Worm (Caenorhabditis elegans): ENCODE data around the gene srg-9.

The srg-9 gene

ce11 chrIII:6256675-6257074 is at the start of gene srg-9:
srg-9 (minus strand) TSS chrIII:6256775.
- TF ChIP-seq nhr-25 (tag; optimal IDR thresholded peaks at IDR 0.05) (no peak), ceh-28 (tag; optimal IDR thresholded peaks at IDR 0.05) (no peak), unc-62 (GFP tag; optimal IDR thresholded peaks at IDR 0.05) (no peak), pha-4 (tag; optimal IDR thresholded peaks at IDR 0.05) (no peak), elt-2 (tag; optimal IDR thresholded peaks at IDR 0.05) (no peak), ama-1 (optimal IDR thresholded peaks at IDR 0.05) (no peak), nhr-237 (tag; optimal IDR thresholded peaks at IDR 0.05) (no peak), hmg-11 (tag; optimal IDR thresholded peaks at IDR 0.05) (no peak), ztf-4 (tag; optimal IDR thresholded peaks at IDR 0.05) (no peak), elt-3 (tag; optimal IDR thresholded peaks at IDR 0.05) (no peak), fos-1 (tag; optimal IDR thresholded peaks at IDR 0.05) (no peak), nhr-11 (tag; optimal IDR thresholded peaks at IDR 0.05) (no peak), nhr-77 (tag; optimal IDR thresholded peaks at IDR 0.05) (no peak), ZK546.5 (tag; optimal IDR thresholded peaks at IDR 0.05) (no peak), eor-1 (tag; optimal IDR thresholded peaks at IDR 0.05) (no peak), nhr-28 (tag; optimal IDR thresholded peaks at IDR 0.05) (no peak), ceh-82 (tag; optimal IDR thresholded peaks at IDR 0.05) (no peak), lsy-12 (tag; optimal IDR thresholded peaks at IDR 0.05) (no peak), tbx-2 (tag; optimal IDR thresholded peaks at IDR 0.05) (no peak), fkh-2 (tag; optimal IDR thresholded peaks at IDR 0.05) (no peak)

- TF ChIP-seq fkh-2 (tag; optimal IDR thresholded peaks at IDR 0.05): no peak
- no peak for TF ChIP-seq nfya-1 (tag; optimal IDR thresholded peaks at IDR 0.05; ENCODE audit: insufficient read depth)
- no peak for TF ChIP-seq lsy-12 (tag; optimal IDR thresholded peaks at IDR 0.05)
- TF ChIP-seq ceh-28 (tag; optimal IDR thresholded peaks at IDR 0.05): no peak
- no peak for TF ChIP-seq nhr-25 (tag; optimal IDR thresholded peaks at IDR 0.05)
- TF ChIP-seq snpc-4 (tag; optimal IDR thresholded peaks at IDR 0.05): no peak
- no peak for TF ChIP-seq nhr-76 (tag; optimal IDR thresholded peaks at IDR 0.05)
- TF ChIP-seq nhr-237 (tag; optimal IDR thresholded peaks at IDR 0.05): no peak
- TF ChIP-seq unc-62 (GFP tag; optimal IDR thresholded peaks at IDR 0.05): no peak
- no peak for TF ChIP-seq egl-27 (tag; optimal IDR thresholded peaks at IDR 0.05)
- TF ChIP-seq mdl-1 (tag; optimal IDR thresholded peaks at IDR 0.05): no peak
- no peak for TF ChIP-seq elt-2 (tag; optimal IDR thresholded peaks at IDR 0.05)
- TF ChIP-seq ztf-4 (tag; optimal IDR thresholded peaks at IDR 0.05): no peak
- no peak for TF ChIP-seq R02D3.7 (tag; optimal IDR thresholded peaks at IDR 0.05)
- TF ChIP-seq skn-1 (tag; optimal IDR thresholded peaks at IDR 0.05): no peak
- TF ChIP-seq mml-1 (tag; optimal IDR thresholded peaks at IDR 0.05): no peak
Measured at ce11 chrIII:6303787-6304186, 47.2 kb upstream of the srg-9 start.

DNA sequence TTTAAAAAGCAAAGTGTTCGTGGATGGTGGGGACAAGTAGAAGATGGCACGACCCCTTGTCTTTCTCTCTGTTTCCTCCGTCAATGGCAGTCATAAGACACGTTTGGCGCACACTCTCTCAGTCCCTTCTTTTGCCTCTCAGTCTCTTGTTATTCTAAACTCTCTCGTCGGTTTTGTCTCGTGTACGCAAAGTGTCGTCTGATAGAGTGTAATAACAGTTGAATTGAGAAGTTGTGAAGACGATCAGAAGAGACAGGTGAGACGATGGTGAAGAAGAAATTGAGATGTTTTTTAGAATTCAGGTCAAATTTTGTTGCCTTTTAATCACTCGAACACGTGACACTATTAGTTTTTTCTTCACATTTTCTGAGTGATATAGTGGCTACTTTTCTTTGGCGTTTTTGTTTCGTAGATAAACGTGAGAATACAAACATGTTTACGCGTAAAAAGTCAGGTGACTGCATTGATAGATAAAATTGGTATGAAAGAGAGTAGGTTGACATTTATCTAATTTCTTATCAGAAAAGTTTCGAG is 46.6 kb upstream of the srg-9 start, which contains the start of gene F47D12.9:
Gene F47D12.9, minus strand, starts transcription at position 267 of the 534 bp plus-strand sequence.
- TF ChIP-seq eor-1 (tag; optimal IDR thresholded peaks at IDR 0.05) (no peak), ceh-16 (tag; optimal IDR thresholded peaks at IDR 0.05) (no peak), nhr-237 (tag; optimal IDR thresholded peaks at IDR 0.05) (no peak), nhr-77 (tag; optimal IDR thresholded peaks at IDR 0.05) (no peak), lsy-12 (tag; optimal IDR thresholded peaks at IDR 0.05) (peak; percentile 73), snpc-4 (tag; optimal IDR thresholded peaks at IDR 0.05) (peak; percentile 30), sea-2 (GFP tag; optimal IDR thresholded peaks at IDR 0.05) (no peak), zag-1 (tag; optimal IDR thresholded peaks at IDR 0.05) (no peak), fkh-2 (tag; optimal IDR thresholded peaks at IDR 0.05) (no peak), mml-1 (tag; optimal IDR thresholded peaks at IDR 0.05) (no peak), fkh-10 (GFP tag; optimal IDR thresholded peaks at IDR 0.05) (no peak), jun-1 (tag; optimal IDR thresholded peaks at IDR 0.05) (peak; percentile 78), nhr-25 (tag; optimal IDR thresholded peaks at IDR 0.05) (peak; percentile 91), aly-2 (tag; optimal IDR thresholded peaks at IDR 0.05) (no peak), ZK546.5 (tag; optimal IDR thresholded peaks at IDR 0.05) (no peak), nhr-12 (tag; optimal IDR thresholded peaks at IDR 0.05) (no peak), nhr-76 (tag; optimal IDR thresholded peaks at IDR 0.05) (no peak), lin-39 (tag; optimal IDR thresholded peaks at IDR 0.05) (peak; percentile 68), unc-39 (tag; optimal IDR thresholded peaks at IDR 0.05) (no peak), daf-12 (tag; optimal IDR thresholded peaks at IDR 0.05) (no peak), nhr-23 (tag; optimal IDR thresholded peaks at IDR 0.05) (peak; percentile 90), pha-4 (tag; optimal IDR thresholded peaks at IDR 0.05) (peak; percentile 55), tbx-2 (tag; optimal IDR thresholded peaks at IDR 0.05) (no peak), egl-27 (tag; optimal IDR thresholded peaks at IDR 0.05) (no peak), ceh-82 (tag; optimal IDR thresholded peaks at IDR 0.05) (no peak), skn-1 (tag; optimal IDR thresholded peaks at IDR 0.05) (peak; percentile 20), elt-3 (tag; optimal IDR thresholded peaks at IDR 0.05) (peak in 1 of 3 experiments; percentile 28), lin-15B (tag; optimal IDR thresholded peaks at IDR 0.05) (peak; percentile 77), fos-1 (tag; optimal IDR thresholded peaks at IDR 0.05) (no peak), hmg-11 (tag; optimal IDR thresholded peaks at IDR 0.05) (peak; percentile 76), R02D3.7 (tag; optimal IDR thresholded peaks at IDR 0.05) (no peak), nhr-28 (tag; optimal IDR thresholded peaks at IDR 0.05) (no peak), egl-5 (tag; optimal IDR thresholded peaks at IDR 0.05) (peak; percentile 46), unc-62 (GFP tag; optimal IDR thresholded peaks at IDR 0.05) (no peak), elt-2 (tag; optimal IDR thresholded peaks at IDR 0.05) (peak; percentile 92), nhr-43 (tag; optimal IDR thresholded peaks at IDR 0.05; ENCODE audit: poor library complexity, severe bottlenecking) (peak; percentile 56), ceh-28 (tag; optimal IDR thresholded peaks at IDR 0.05) (peak; percentile 16), nhr-11 (tag; optimal IDR thresholded peaks at IDR 0.05) (no peak), mdl-1 (tag; optimal IDR thresholded peaks at IDR 0.05) (peak; percentile 43), ztf-4 (tag; optimal IDR thresholded peaks at IDR 0.05) (no peak), ceh-9 (tag; optimal IDR thresholded peaks at IDR 0.05) (no peak), ztf-11 (tag; optimal IDR thresholded peaks at IDR 0.05) (no peak), nhr-67 (tag; optimal IDR thresholded peaks at IDR 0.05) (no peak)

Data from whole organism, L3 larva.